Fruit fly (Drosophila melanogaster): ENCODE measurements around the gene kug.

kug gene

dm6 chr3L:20006269-20007265 is 1.5 kb downstream of the kug start (continued):
- TF ChIP-seq CG10209 (GFP tag; optimal IDR thresholded peaks at IDR 0.05) (no peak), lbe (GFP tag; optimal IDR thresholded peaks at IDR 0.05) (no peak), vvl (GFP tag; IDR thresholded peaks at IDR 0.05) (no peak), eyg (GFP tag; optimal IDR thresholded peaks at IDR 0.05) (no peak), MESR4 (GFP tag; optimal IDR thresholded peaks at IDR 0.05) (peak; percentile 63), CG11695 (GFP tag; IDR thresholded peaks at IDR 0.05) (no peak; the same call in 2 of the 3 replicates), CG12769 (tag; optimal IDR thresholded peaks at IDR 0.05) (no peak), CG18764 (GFP tag; optimal IDR thresholded peaks at IDR 0.05) (no peak), scrt (GFP tag; optimal IDR thresholded peaks at IDR 0.05) (no peak), CG12659 (GFP tag; optimal IDR thresholded peaks at IDR 0.05) (peak; percentile 41), E2f2 (GFP tag; IDR thresholded peaks at IDR 0.05) (peak; percentile 94), CG16863 (GFP tag; optimal IDR thresholded peaks at IDR 0.05) (no peak), gsb-n (tag; optimal IDR thresholded peaks at IDR 0.05) (no peak), Vsx1 (GFP tag; optimal IDR thresholded peaks at IDR 0.05) (peak; percentile 47), CG1603 (tag; optimal IDR thresholded peaks at IDR 0.05) (peak; percentile 79), CG15514 (GFP tag; optimal IDR thresholded peaks at IDR 0.05) (peak; percentile 29), CG33213 (GFP tag; optimal IDR thresholded peaks at IDR 0.05) (no peak), sens (GFP tag) (peak; percentile 79), CG16815 (GFP tag; optimal IDR thresholded peaks at IDR 0.05) (no peak), CG4328 (GFP tag; optimal IDR thresholded peaks at IDR 0.05) (peak; percentile 46), CrebB (tag; optimal IDR thresholded peaks at IDR 0.05) (no peak), Asciz (GFP tag; optimal IDR thresholded peaks at IDR 0.05) (peak; percentile 36), CG17328 (GFP tag; IDR thresholded peaks at IDR 0.05) (no peak), B-H2 (GFP tag; optimal IDR thresholded peaks at IDR 0.05) (no peak), kni (GFP tag; optimal IDR thresholded peaks at IDR 0.05) (peak; percentile 90), CG10543 (GFP tag; optimal IDR thresholded peaks at IDR 0.05) (no peak), cas (GFP tag; IDR thresholded peaks at IDR 0.05) (no peak), gcm (GFP tag; optimal IDR thresholded peaks at IDR 0.05) (no peak), BtbVII (GFP tag; optimal IDR thresholded peaks at IDR 0.05) (no peak), dan (GFP tag; IDR thresholded peaks at IDR 0.05) (no peak), ewg (GFP tag; optimal IDR thresholded peaks at IDR 0.05) (no peak), vfl (GFP tag; optimal IDR thresholded peaks at IDR 0.05) (no peak), inv (GFP tag; IDR thresholded peaks at IDR 0.05; ENCODE audit: partially characterized antibody) (peak; percentile 81), lilli (GFP tag; optimal IDR thresholded peaks at IDR 0.05) (no peak), sim (GFP tag; IDR thresholded peaks at IDR 0.05) (no peak), Pdp1 (GFP tag; optimal IDR thresholded peaks at IDR 0.05) (peak in 1 of 2 experiments; percentile 42), fd102C (GFP tag; optimal IDR thresholded peaks at IDR 0.05) (no peak), chm (GFP tag; IDR thresholded peaks at IDR 0.05) (peak; percentile 32; the same call in 1 of the 2 replicates), Jarid2 (GFP tag; optimal IDR thresholded peaks at IDR 0.05) (no peak), ranshi (GFP tag; IDR thresholded peaks at IDR 0.05) (no peak), D (optimal IDR thresholded peaks at IDR 0.05) (peak; percentile 55), D (GFP tag; optimal IDR thresholded peaks at IDR 0.05) (no peak), CG15696 (tag; optimal IDR thresholded peaks at IDR 0.05) (peak; percentile 37), caup (GFP tag; optimal IDR thresholded peaks at IDR 0.05; ENCODE audit: severe bottlenecking) (no peak), hbn (GFP tag; IDR thresholded peaks at IDR 0.05; ENCODE audit: partially characterized antibody) (peak; percentile 82), vnd (GFP tag; IDR thresholded peaks at IDR 0.05; ENCODE audit: partially characterized antibody) (peak; percentile 96), CG12299 (tag; optimal IDR thresholded peaks at IDR 0.05) (no peak)

All from whole organism, embryonic.